Worm (Caenorhabditis elegans): ENCODE results near the gene cnt-1.

Gene cnt-1

DNA sequence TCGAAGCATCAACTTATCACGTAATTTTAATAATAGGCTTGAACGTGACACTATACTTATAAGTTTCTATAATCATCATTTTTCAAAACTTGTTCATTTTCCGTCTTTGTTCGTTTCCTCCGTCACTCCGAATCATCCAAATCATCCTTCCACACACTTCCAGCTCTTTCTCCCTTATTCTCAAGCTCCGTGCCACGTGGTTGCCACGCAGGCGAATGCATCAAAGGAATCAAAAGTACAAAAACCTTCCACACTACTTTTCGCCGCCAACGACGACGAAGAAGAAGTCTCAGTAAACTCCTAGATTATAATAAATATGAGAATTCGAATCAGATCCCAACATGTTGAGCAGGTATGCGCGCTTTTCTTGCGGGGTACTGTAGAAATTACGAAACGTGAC lies 34.5 kb downstream of the cnt-1 start:
- no peak for TF ChIP-seq fos-1 (tag; optimal IDR thresholded peaks at IDR 0.05)
- peak; percentile 70 for TF ChIP-seq ama-1 (optimal IDR thresholded peaks at IDR 0.05)

DNA sequence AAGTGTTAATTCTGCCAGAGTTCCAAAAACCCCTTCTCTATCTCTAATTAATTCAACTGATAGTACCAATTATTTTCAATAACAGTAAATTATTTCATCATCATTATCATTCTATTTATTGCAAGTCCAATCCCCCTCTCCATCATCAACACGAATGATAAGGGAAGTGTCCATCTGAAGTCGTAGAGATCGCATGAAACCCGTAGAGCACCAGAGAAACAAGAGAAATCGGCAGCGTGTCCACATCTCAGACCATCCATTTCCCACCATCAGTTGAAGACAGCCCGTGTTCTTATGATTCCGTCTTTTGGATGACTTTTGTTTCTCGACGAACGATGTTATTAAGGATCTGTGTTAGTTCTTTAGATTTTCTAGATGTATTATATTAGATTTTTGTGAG lies 35.2 kb downstream of the cnt-1 start:
- TF ChIP-seq nfya-1 (tag; optimal IDR thresholded peaks at IDR 0.05; ENCODE audit: insufficient read depth) (no peak), elt-3 (tag; optimal IDR thresholded peaks at IDR 0.05) (peak in 2 of 3 experiments; percentile 40 to 85), ceh-28 (tag; optimal IDR thresholded peaks at IDR 0.05) (no peak), lin-39 (tag; optimal IDR thresholded peaks at IDR 0.05) (no peak), aly-2 (tag; optimal IDR thresholded peaks at IDR 0.05) (no peak), mml-1 (tag; optimal IDR thresholded peaks at IDR 0.05) (no peak), lin-15B (tag; optimal IDR thresholded peaks at IDR 0.05) (no peak), unc-62 (GFP tag; optimal IDR thresholded peaks at IDR 0.05) (no peak), mdl-1 (tag; optimal IDR thresholded peaks at IDR 0.05) (no peak), nhr-23 (tag; optimal IDR thresholded peaks at IDR 0.05) (peak; percentile 70), ceh-9 (tag; optimal IDR thresholded peaks at IDR 0.05) (no peak), ceh-82 (tag; optimal IDR thresholded peaks at IDR 0.05) (no peak), skn-1 (tag; optimal IDR thresholded peaks at IDR 0.05) (no peak), sea-2 (GFP tag; optimal IDR thresholded peaks at IDR 0.05) (no peak), nhr-237 (tag; optimal IDR thresholded peaks at IDR 0.05) (no peak), ztf-4 (tag; optimal IDR thresholded peaks at IDR 0.05) (no peak), elt-1 (tag; optimal IDR thresholded peaks at IDR 0.05) (no peak), ZK546.5 (tag; optimal IDR thresholded peaks at IDR 0.05) (no peak), zag-1 (tag; optimal IDR thresholded peaks at IDR 0.05) (no peak), eor-1 (tag; optimal IDR thresholded peaks at IDR 0.05) (no peak), nhr-28 (tag; optimal IDR thresholded peaks at IDR 0.05) (no peak), jun-1 (tag; optimal IDR thresholded peaks at IDR 0.05) (no peak), nhr-43 (tag; optimal IDR thresholded peaks at IDR 0.05; ENCODE audit: poor library complexity, severe bottlenecking) (peak; percentile 33), lsy-12 (tag; optimal IDR thresholded peaks at IDR 0.05) (no peak), fos-1 (tag; optimal IDR thresholded peaks at IDR 0.05) (no peak)

DNA sequence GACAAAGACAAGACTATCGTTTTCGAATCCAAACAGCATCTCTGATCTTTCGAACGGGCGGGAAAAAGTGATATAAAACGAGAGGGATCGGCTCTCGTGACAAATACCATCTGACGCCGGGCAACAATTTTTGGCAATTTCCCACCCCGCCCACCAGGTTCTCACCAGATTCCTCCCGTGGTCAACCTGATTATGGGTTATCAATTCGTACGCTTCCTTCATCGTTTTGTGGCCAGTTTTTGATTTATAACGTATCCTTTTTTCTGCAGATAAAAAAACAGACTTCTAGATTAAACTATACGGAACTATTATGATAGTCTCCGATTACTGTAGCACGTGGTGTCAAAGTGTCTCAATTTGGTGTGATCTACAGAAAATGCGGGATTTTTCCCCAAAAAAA lies 35.7 kb downstream of the cnt-1 start:
- no peak for TF ChIP-seq elt-2 (tag; optimal IDR thresholded peaks at IDR 0.05)
- TF ChIP-seq ama-1 (optimal IDR thresholded peaks at IDR 0.05), result peak; percentile 15
- TF ChIP-seq jun-1 (tag; optimal IDR thresholded peaks at IDR 0.05), result peak; percentile 46
- TF ChIP-seq aly-2 (tag; optimal IDR thresholded peaks at IDR 0.05), result no peak
- TF ChIP-seq snpc-4 (tag; optimal IDR thresholded peaks at IDR 0.05), result no peak
- TF ChIP-seq egl-27 (tag; optimal IDR thresholded peaks at IDR 0.05), result no peak
- TF ChIP-seq nhr-43 (tag; optimal IDR thresholded peaks at IDR 0.05; ENCODE audit: poor library complexity, severe bottlenecking), result peak; percentile 82

DNA sequence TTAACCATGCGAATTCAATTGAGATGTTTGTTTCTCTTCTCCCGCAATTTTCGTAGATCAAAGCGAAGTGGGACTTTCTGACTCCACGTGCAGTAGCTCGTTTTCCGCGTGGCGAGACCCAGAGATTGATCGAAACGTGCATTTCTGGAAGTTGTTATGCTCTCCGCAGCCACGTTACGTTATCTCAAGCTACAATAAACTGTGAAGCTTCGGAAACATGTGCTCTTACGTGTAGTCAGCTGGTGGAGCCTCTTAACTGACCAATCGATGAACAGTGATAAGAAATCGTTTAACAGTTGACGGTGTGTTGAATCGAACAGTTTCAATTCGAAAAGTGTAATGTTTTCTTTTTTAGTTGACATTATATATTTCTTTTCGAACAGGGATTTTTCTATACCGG lies 36.5 kb downstream of the cnt-1 start:
- TF ChIP-seq nhr-237 (tag; optimal IDR thresholded peaks at IDR 0.05), result no peak
- TF ChIP-seq hmg-11 (tag; optimal IDR thresholded peaks at IDR 0.05), result no peak
- peak; percentile 35 for TF ChIP-seq pha-4 (tag; optimal IDR thresholded peaks at IDR 0.05)
- no peak for TF ChIP-seq egl-27 (tag; optimal IDR thresholded peaks at IDR 0.05)
- TF ChIP-seq nfya-1 (tag; optimal IDR thresholded peaks at IDR 0.05; ENCODE audit: insufficient read depth), result peak; percentile 33
- TF ChIP-seq lsy-12 (tag; optimal IDR thresholded peaks at IDR 0.05), result no peak
- TF ChIP-seq sea-2 (GFP tag; optimal IDR thresholded peaks at IDR 0.05), result no peak
- no peak for TF ChIP-seq ceh-16 (tag; optimal IDR thresholded peaks at IDR 0.05)
- TF ChIP-seq nhr-23 (tag; optimal IDR thresholded peaks at IDR 0.05), result no peak
- TF ChIP-seq unc-62 (GFP tag; optimal IDR thresholded peaks at IDR 0.05), result no peak
- no peak for TF ChIP-seq nhr-12 (tag; optimal IDR thresholded peaks at IDR 0.05)
- TF ChIP-seq nhr-11 (tag; optimal IDR thresholded peaks at IDR 0.05), result no peak
- TF ChIP-seq nhr-28 (tag; optimal IDR thresholded peaks at IDR 0.05), result no peak
- TF ChIP-seq jun-1 (tag; optimal IDR thresholded peaks at IDR 0.05), result no peak
- no peak for TF ChIP-seq ama-1 (optimal IDR thresholded peaks at IDR 0.05)
- TF ChIP-seq nhr-25 (tag; optimal IDR thresholded peaks at IDR 0.05), result no peak
- TF ChIP-seq elt-3 (tag; optimal IDR thresholded peaks at IDR 0.05), result no peak
- TF ChIP-seq elt-2 (tag; optimal IDR thresholded peaks at IDR 0.05), result peak; percentile 80
- TF ChIP-seq fkh-10 (GFP tag; optimal IDR thresholded peaks at IDR 0.05), result no peak
- TF ChIP-seq ZK546.5 (tag; optimal IDR thresholded peaks at IDR 0.05), result no peak
- TF ChIP-seq eor-1 (tag; optimal IDR thresholded peaks at IDR 0.05), result no peak
- no peak for TF ChIP-seq fkh-2 (tag; optimal IDR thresholded peaks at IDR 0.05)
- no peak for TF ChIP-seq lin-39 (tag; optimal IDR thresholded peaks at IDR 0.05)
- no peak for TF ChIP-seq ceh-9 (tag; optimal IDR thresholded peaks at IDR 0.05)
- TF ChIP-seq pqm-1 (tag; optimal IDR thresholded peaks at IDR 0.05), result peak; percentile 83
- no peak for TF ChIP-seq nhr-77 (tag; optimal IDR thresholded peaks at IDR 0.05)

All from whole organism, L3 larva.